Worm (Caenorhabditis elegans) whole organism, L2 larva: Measurements from ENCODE around the gene tpst-2.

Source experiments
- aly-2 ChIP-seq: fragments of 150-350 bp; optimal IDR thresholded peaks from 2 replicates; lab custom pipeline; 2014; ENCODE audit warnings: missing biosample characterization, missing genetic modification characterization
- lin-13 ChIP-seq: fragments of 150-350 bp; optimal IDR thresholded peaks from 2 replicates; lab custom pipeline; 2014; ENCODE audit warnings: missing biosample characterization, missing genetic modification reagents, missing genetic modification characterization
- nhr-25 ChIP-seq: fragments of 150-350 bp; sonication (generic microtip); optimal IDR thresholded peaks from 3 replicates; lab custom pipeline; 2014; ENCODE audit warnings: missing biosample characterization, missing genetic modification characterization
- skn-1 ChIP-seq: sonication (generic microtip); optimal IDR thresholded peaks from 2 replicates; lab custom pipeline; 2017; ENCODE audit warnings: missing biosample characterization, missing genetic modification characterization

DNA sequence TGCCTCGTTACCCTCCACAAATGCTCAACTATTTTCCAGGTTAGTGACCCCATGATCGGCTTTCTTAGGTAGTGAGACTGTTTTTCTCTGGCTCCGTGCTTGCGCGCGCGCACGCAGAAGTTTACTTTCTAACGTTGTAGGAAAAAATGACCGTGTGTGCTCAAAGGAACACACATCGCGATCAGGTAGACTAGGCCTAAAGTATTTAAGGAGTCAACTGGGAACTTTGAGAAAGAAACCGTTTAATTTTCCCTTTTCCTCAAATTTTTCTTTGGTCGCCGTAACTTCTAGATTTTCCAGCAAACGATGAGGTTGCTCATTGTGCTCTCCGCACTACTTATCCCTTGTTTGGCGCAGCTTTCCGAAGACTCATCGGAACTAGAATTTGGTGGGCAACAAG, 30.7 kb upstream of the tpst-2 start, which contains the start of gene idpp-1:
- TF ChIP-seq aly-2: no peak
- TF ChIP-seq skn-1: no peak
- no peak for TF ChIP-seq nhr-25 (tag; lab: Kevin White, UChicago)
- TF ChIP-seq lin-13 (GFP tag; lab: Kevin White, UChicago): no peak
